Worm (Caenorhabditis elegans): ENCODE results near the gene vwa-8.

DNA sequence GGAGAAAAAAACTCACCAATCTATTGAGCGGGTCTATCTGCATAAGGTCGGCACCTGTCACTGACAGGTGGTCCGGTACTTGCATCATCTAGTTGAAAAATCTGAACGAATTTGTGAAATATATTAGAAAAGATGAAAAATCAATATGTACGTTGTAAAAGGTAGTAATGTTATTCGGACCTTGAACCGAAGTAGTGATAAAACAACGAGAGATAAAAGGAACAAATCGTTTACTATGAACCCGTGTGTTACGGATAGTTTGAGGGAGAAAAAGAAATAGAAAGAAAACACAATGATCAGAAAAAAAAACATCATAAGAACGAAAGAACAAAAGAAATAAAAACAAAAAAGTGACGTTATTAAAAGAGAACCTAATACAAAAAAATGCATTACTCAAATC lies 4.2 kb upstream of the vwa-8 start, which contains the start of gene mff-1:
- no peak for TF ChIP-seq nhr-28 (tag; optimal IDR thresholded peaks at IDR 0.05)
- no peak for TF ChIP-seq pha-4 (tag; optimal IDR thresholded peaks at IDR 0.05)
- no peak for TF ChIP-seq mab-5 (tag; optimal IDR thresholded peaks at IDR 0.05)
- no peak for TF ChIP-seq ceh-39 (tag; optimal IDR thresholded peaks at IDR 0.05)
- no peak for TF ChIP-seq unc-62 (GFP tag; optimal IDR thresholded peaks at IDR 0.05)
- TF ChIP-seq bed-3 (GFP tag; optimal IDR thresholded peaks at IDR 0.05) = no peak
- TF ChIP-seq sptf-1 (tag; optimal IDR thresholded peaks at IDR 0.05) = no peak
- TF ChIP-seq ces-1 (GFP tag; optimal IDR thresholded peaks at IDR 0.05) = no peak
- TF ChIP-seq ztf-11 (tag; optimal IDR thresholded peaks at IDR 0.05) = no peak
- TF ChIP-seq nhr-237 (tag; optimal IDR thresholded peaks at IDR 0.05) = no peak
- no peak for TF ChIP-seq snpc-4 (tag; optimal IDR thresholded peaks at IDR 0.05)
- TF ChIP-seq lin-13 (tag; optimal IDR thresholded peaks at IDR 0.05) = no peak
- TF ChIP-seq tbx-8 (GFP tag; optimal IDR thresholded peaks at IDR 0.05) = no peak

Measured in whole organism, mixed stage, embryonic.